Worm (Caenorhabditis elegans) whole organism, young adult: ENCODE results near the gene gst-4.

Experiments
- Y95B8A.8 ChIP-seq: fragments of 200-800 bp; sonication (Bioruptor generic); IDR thresholded peaks from 2 replicates; pipeline ENCODE4 v1.3.6; 2022; ENCODE audit warnings: missing genetic modification reagents, missing genetic modification characterization, missing compliant biosample characterization
- ZK185.1 ChIP-seq: sonication (generic microtip); optimal IDR thresholded peaks from 2 replicates; lab custom pipeline; 2016; ENCODE audit warnings: mild to moderate bottlenecking, missing genetic modification characterization, missing compliant biosample characterization; ENCODE audit not compliant: poor library complexity, severe bottlenecking
- efl-1 ChIP-seq: fragments of 150-350 bp; optimal IDR thresholded peaks from 2 replicates; lab custom pipeline; 2014; ENCODE audit warnings: missing biosample characterization, missing genetic modification reagents, missing genetic modification characterization
- lin-54 ChIP-seq: fragments of 200-800 bp; sonication (Bioruptor generic); optimal IDR thresholded peaks from 2 replicates; lab custom pipeline; 2018; ENCODE audit warnings: mild to moderate bottlenecking, missing genetic modification characterization, missing compliant biosample characterization
- madf-8 ChIP-seq: fragments of 200-800 bp; sonication (Bioruptor generic); conservative IDR thresholded peaks from 2 replicates; pipeline ENCODE4 v1.3.6; 2022; ENCODE audit warnings: missing genetic modification reagents, missing genetic modification characterization, missing compliant biosample characterization
- nfya-1 ChIP-seq: sonication (generic microtip); optimal IDR thresholded peaks from 2 replicates; lab custom pipeline; 2017; ENCODE audit warnings: antibody characterized with exemption, missing compliant biosample characterization, missing genetic modification characterization, borderline replicate concordance; ENCODE audit not compliant: insufficient read depth
- unc-130 ChIP-seq: sonication (generic microtip); optimal IDR thresholded peaks from 2 replicates; lab custom pipeline; 2016; ENCODE audit warnings: missing genetic modification reagents, missing genetic modification characterization, missing compliant biosample characterization
- zim-3 ChIP-seq: sonication (generic microtip); optimal IDR thresholded peaks from 2 replicates; lab custom pipeline; 2017; ENCODE audit warnings: mild to moderate bottlenecking, missing genetic modification characterization, moderate library complexity, missing compliant biosample characterization
- ztf-22 ChIP-seq: fragments of 200-800 bp; sonication (Bioruptor generic); optimal IDR thresholded peaks from 2 replicates; lab custom pipeline; 2018; ENCODE audit warnings: mild to moderate bottlenecking, missing genetic modification characterization, moderate library complexity, missing compliant biosample characterization
- ztf-6 ChIP-seq: fragments of 200-800 bp; sonication (Bioruptor generic); IDR thresholded peaks from 2 replicates; pipeline ENCODE4 v1.3.6; 2022; ENCODE audit warnings: missing genetic modification reagents, missing genetic modification characterization, missing compliant biosample characterization

DNA sequence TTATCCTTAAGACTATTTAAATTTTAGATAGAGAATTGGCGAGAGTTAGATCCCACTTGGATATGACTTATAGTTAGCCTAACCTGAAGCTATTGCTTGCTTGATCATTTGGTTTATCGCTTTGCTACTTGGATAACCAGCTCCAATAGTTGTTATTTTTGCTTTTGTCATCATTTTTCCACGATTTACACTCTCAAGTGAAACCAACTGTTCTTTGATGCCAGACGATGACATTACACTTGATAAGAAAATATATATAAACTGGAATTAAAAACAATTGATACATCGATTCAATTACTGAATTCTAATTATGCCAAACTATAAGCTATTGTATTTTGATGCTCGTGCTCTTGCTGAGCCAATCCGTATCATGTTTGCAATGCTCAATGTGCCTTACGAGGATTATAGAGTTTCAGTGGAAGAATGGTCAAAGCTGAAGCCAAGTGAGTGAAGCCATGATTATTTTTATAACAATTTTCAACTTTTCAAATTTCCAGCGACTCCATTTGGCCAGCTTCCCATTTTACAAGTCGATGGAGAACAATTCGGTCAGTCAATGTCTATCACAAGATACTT lies at the start of gene gst-4, which contains the start of the genes gst-2 and dhs-12:
- TF ChIP-seq ztf-22 (GFP tag; lab: Kevin White, UChicago) (no peak), zim-3 (tag; lab: Kevin White, UChicago) (no peak), unc-130 (GFP tag; lab: Kevin White, UChicago) (no peak), Y95B8A.8 (GFP tag; lab: Robert Waterston, UW) (no peak), nfya-1 (tag; lab: Kevin White, UChicago) (no peak), ZK185.1 (tag; lab: Kevin White, UChicago) (no peak), ztf-6 (GFP tag; lab: Robert Waterston, UW) (no peak), lin-54 (no peak), madf-8 (GFP tag; lab: Robert Waterston, UW) (no peak), efl-1 (GFP tag; lab: Kevin White, UChicago) (no peak)
